Worm (Caenorhabditis elegans) whole organism, L1 larva: ENCODE measurements around the gene T04A8.18.
A peak's percentile ranks its signal among the peaks of the same experiment; 100 is the strongest.

Experiments used
- C16A3.4 ChIP-seq: fragments of 150-350 bp; optimal IDR thresholded peaks from 2 replicates; lab custom pipeline; 2014; ENCODE audit warnings: missing biosample characterization, missing genetic modification characterization
- aha-1 ChIP-seq: fragments of 150-350 bp; optimal IDR thresholded peaks from 2 replicates; lab custom pipeline; 2014; ENCODE audit warnings: missing biosample characterization, missing genetic modification characterization
- alr-1 ChIP-seq: fragments of 200-800 bp; sonication (Bioruptor generic); optimal IDR thresholded peaks from 2 replicates; lab custom pipeline; 2018; ENCODE audit warnings: borderline replicate concordance, mild to moderate bottlenecking, missing genetic modification characterization, missing compliant biosample characterization
- aly-2 ChIP-seq: fragments of 150-350 bp; optimal IDR thresholded peaks from 2 replicates; lab custom pipeline; 2014; ENCODE audit warnings: missing biosample characterization, missing genetic modification characterization
- ama-1 ChIP-seq: fragments of 150-350 bp; optimal IDR thresholded peaks from 2 replicates; lab custom pipeline; 2014
- ceh-63 ChIP-seq: fragments of 200-800 bp; sonication (Bioruptor generic); optimal IDR thresholded peaks from 2 replicates; lab custom pipeline; 2018; ENCODE audit warnings: mild to moderate bottlenecking, missing genetic modification characterization, missing compliant biosample characterization
- ceh-82 ChIP-seq, 3 experiments: fragments of 150-350 bp in 1 of 3; sonication (generic microtip) in 2 of 3; optimal IDR thresholded peaks; 2 replicates each; lab custom pipeline; 2014 to 2017; ENCODE audit warnings: missing biosample characterization in 3 of 3, missing genetic modification characterization in 3 of 3
- ceh-90 ChIP-seq: sonication (generic microtip); optimal IDR thresholded peaks from 2 replicates; lab custom pipeline; 2016; ENCODE audit warnings: missing genetic modification characterization, missing compliant biosample characterization
- ces-1 ChIP-seq: fragments of 150-350 bp; optimal IDR thresholded peaks from 2 replicates; lab custom pipeline; 2014; ENCODE audit warnings: missing biosample characterization, missing genetic modification reagents, missing genetic modification characterization
- dpl-1 ChIP-seq, 3 experiments: fragments of 150-350 bp in 2 of 3; sonication (generic microtip) in 1 of 3; optimal IDR thresholded peaks; 2 replicates each; lab custom pipeline; 2014 to 2017; ENCODE audit warnings: missing biosample characterization in 3 of 3, missing genetic modification characterization in 3 of 3, missing genetic modification reagents in 3 of 3
- efl-1 ChIP-seq, 4 experiments: fragments of 150-350 bp; optimal IDR thresholded peaks in 3 of 4; peaks in 1 of 4; 1 replicate in 1 of 4; 2 replicates in 3 of 4; lab custom pipeline; 2014; ENCODE audit warnings: missing biosample characterization in 2 of 4, missing genetic modification characterization in 2 of 4, missing genetic modification reagents in 2 of 4
- efl-3 ChIP-seq: fragments of 200-800 bp; sonication (Bioruptor generic); optimal IDR thresholded peaks from 2 replicates; lab custom pipeline; 2018; ENCODE audit warnings: mild to moderate bottlenecking, missing genetic modification characterization, missing compliant biosample characterization
- egl-13 ChIP-seq: sonication (generic microtip); optimal IDR thresholded peaks from 2 replicates; lab custom pipeline; 2016; ENCODE audit warnings: missing genotype, missing genetic modification reagents, missing genetic modification characterization, missing compliant biosample characterization
- elt-2 ChIP-seq: sonication (generic microtip); optimal IDR thresholded peaks from 2 replicates; lab custom pipeline; 2016; ENCODE audit warnings: missing genetic modification characterization, mild to moderate bottlenecking, inconsistent platforms, missing compliant biosample characterization, missing genetic modification reagents
- elt-3 ChIP-seq, 6 experiments: fragments of 150-350 bp in 1 of 6; sonication (generic microtip); optimal IDR thresholded peaks; 2 replicates each; lab custom pipeline; 2017 to 2018; ENCODE audit warnings: missing biosample characterization in 6 of 6, missing genetic modification characterization in 6 of 6, inconsistent platforms in 1 of 6
- ets-5 ChIP-seq: fragments of 200-800 bp; sonication (Bioruptor generic); IDR thresholded peaks from 2 replicates; pipeline ENCODE4 v1.3.6; 2022; ENCODE audit warnings: missing genetic modification characterization, missing compliant biosample characterization
- fkh-4 ChIP-seq: sonication (generic microtip); optimal IDR thresholded peaks from 2 replicates; lab custom pipeline; 2016; ENCODE audit warnings: missing compliant biosample characterization, missing genetic modification characterization, borderline replicate concordance
- fkh-8 ChIP-seq: sonication (generic microtip); optimal IDR thresholded peaks from 2 replicates; lab custom pipeline; 2016; ENCODE audit warnings: mild to moderate bottlenecking, missing genetic modification characterization, missing compliant biosample characterization
- fos-1 ChIP-seq: fragments of 150-350 bp; optimal IDR thresholded peaks from 2 replicates; lab custom pipeline; 2014; ENCODE audit warnings: missing biosample characterization, missing genetic modification characterization
- grh-1 ChIP-seq: fragments of 200-800 bp; sonication (Bioruptor generic); IDR thresholded peaks from 2 replicates; pipeline ENCODE4 v1.3.6; 2022; ENCODE audit warnings: missing genetic modification reagents, missing genetic modification characterization, missing compliant biosample characterization
- hlh-4 ChIP-seq: sonication (generic microtip); optimal IDR thresholded peaks from 2 replicates; lab custom pipeline; 2016; ENCODE audit warnings: mild to moderate bottlenecking, missing genetic modification characterization, missing compliant biosample characterization
- irx-1 ChIP-seq: sonication (generic microtip); optimal IDR thresholded peaks from 2 replicates; lab custom pipeline; 2016; ENCODE audit warnings: missing genetic modification characterization, missing compliant biosample characterization
- isw-1 ChIP-seq: fragments of 200-800 bp; sonication (Bioruptor generic); IDR thresholded peaks from 2 replicates; pipeline ENCODE4 v1.3.6; 2022; ENCODE audit warnings: missing genetic modification characterization, missing compliant biosample characterization
- lin-15B ChIP-seq: fragments of 150-350 bp; sonication (generic microtip); optimal IDR thresholded peaks from 3 replicates; lab custom pipeline; 2014; ENCODE audit warnings: missing biosample characterization, missing genetic modification characterization
- lin-35 ChIP-seq, 2 experiments: fragments of 150-350 bp; optimal IDR thresholded peaks; 2 replicates each; lab custom pipeline; 2014; ENCODE audit warnings: missing biosample characterization in 2 of 2, missing genetic modification characterization in 2 of 2, missing genetic modification reagents in 2 of 2
- lir-3 ChIP-seq: sonication (generic microtip); optimal IDR thresholded peaks from 2 replicates; lab custom pipeline; 2016; ENCODE audit warnings: mild to moderate bottlenecking, missing genetic modification characterization, moderate library complexity, missing compliant biosample characterization; ENCODE audit not compliant: poor library complexity
- mab-9 ChIP-seq: fragments of 200-800 bp; sonication (Bioruptor generic); IDR thresholded peaks from 2 replicates; pipeline ENCODE4 v1.3.6; 2022; ENCODE audit warnings: missing genetic modification reagents, missing genetic modification characterization, missing compliant biosample characterization
- mdl-1 ChIP-seq, 2 experiments: fragments of 150-350 bp; optimal IDR thresholded peaks; 2 replicates each; lab custom pipeline; 2014 to 2017; ENCODE audit warnings: missing biosample characterization in 2 of 2, missing genetic modification characterization in 2 of 2, inconsistent platforms in 1 of 2
- mep-1 ChIP-seq: fragments of 150-350 bp; optimal IDR thresholded peaks from 2 replicates; lab custom pipeline; 2014; ENCODE audit warnings: missing biosample characterization, missing genetic modification characterization
- nhr-12 ChIP-seq: sonication (generic microtip); optimal IDR thresholded peaks from 2 replicates; lab custom pipeline; 2017; ENCODE audit warnings: missing biosample characterization, missing genetic modification characterization
- nhr-19 ChIP-seq: fragments of 200-800 bp; sonication (Bioruptor generic); conservative IDR thresholded peaks from 2 replicates; pipeline ENCODE4 v1.3.6; 2022; ENCODE audit warnings: missing genetic modification characterization, missing compliant biosample characterization
- nhr-20 ChIP-seq: sonication (generic microtip); optimal IDR thresholded peaks from 2 replicates; lab custom pipeline; 2016; ENCODE audit warnings: mild to moderate bottlenecking, missing genetic modification characterization, missing compliant biosample characterization
- nhr-237 ChIP-seq: fragments of 150-350 bp; optimal IDR thresholded peaks from 2 replicates; lab custom pipeline; 2014; ENCODE audit warnings: missing biosample characterization, missing genetic modification characterization
- nhr-77 ChIP-seq: fragments of 150-350 bp; optimal IDR thresholded peaks from 2 replicates; lab custom pipeline; 2014; ENCODE audit warnings: missing biosample characterization, missing genetic modification characterization
- nhr-84 ChIP-seq: sonication (generic microtip); optimal IDR thresholded peaks from 2 replicates; lab custom pipeline; 2017; ENCODE audit warnings: missing biosample characterization, missing genetic modification characterization
- nhr-85 ChIP-seq: sonication (generic microtip); peaks from one replicate; lab custom pipeline; 2016; ENCODE audit warnings: missing genetic modification characterization, inconsistent platforms, missing compliant biosample characterization
- nhr-90 ChIP-seq: sonication (generic microtip); optimal IDR thresholded peaks from 2 replicates; lab custom pipeline; 2016; ENCODE audit warnings: mild to moderate bottlenecking, missing genetic modification characterization, missing compliant biosample characterization; ENCODE audit not compliant: poor library complexity
- pax-3 ChIP-seq: fragments of 200-800 bp; sonication (Bioruptor generic); optimal IDR thresholded peaks from 2 replicates; lab custom pipeline; 2018; ENCODE audit warnings: mild to moderate bottlenecking, missing genetic modification characterization, moderate library complexity, missing compliant biosample characterization
- rnt-1 ChIP-seq: sonication (generic microtip); optimal IDR thresholded peaks from 2 replicates; lab custom pipeline; 2016; ENCODE audit warnings: mild to moderate bottlenecking, missing genetic modification characterization, moderate library complexity, missing compliant biosample characterization
- skn-1 ChIP-seq: fragments of 150-350 bp; optimal IDR thresholded peaks from 2 replicates; lab custom pipeline; 2014; ENCODE audit warnings: missing biosample characterization, missing genetic modification characterization
- snu-23 ChIP-seq: sonication (generic microtip); optimal IDR thresholded peaks from 2 replicates; lab custom pipeline; 2016; ENCODE audit warnings: missing genetic modification characterization, missing compliant biosample characterization
- sox-4 ChIP-seq: sonication (generic microtip); optimal IDR thresholded peaks from 2 replicates; lab custom pipeline; 2016; ENCODE audit warnings: missing genetic modification characterization, missing compliant biosample characterization
- swsn-7 ChIP-seq: sonication (generic microtip); optimal IDR thresholded peaks from 2 replicates; lab custom pipeline; 2016; ENCODE audit warnings: missing genetic modification characterization, missing compliant biosample characterization
- tbx-2 ChIP-seq: sonication (generic microtip); optimal IDR thresholded peaks from 2 replicates; lab custom pipeline; 2016; ENCODE audit warnings: missing genetic modification characterization, missing compliant biosample characterization
- tlp-1 ChIP-seq: fragments of 150-350 bp; optimal IDR thresholded peaks from 2 replicates; lab custom pipeline; 2014; ENCODE audit warnings: missing biosample characterization, missing genetic modification characterization
- unc-130 ChIP-seq: fragments of 150-350 bp; optimal IDR thresholded peaks from 2 replicates; lab custom pipeline; 2017; ENCODE audit warnings: missing biosample characterization, missing genetic modification characterization, inconsistent platforms
- unc-98 ChIP-seq: fragments of 200-800 bp; sonication (Bioruptor generic); IDR thresholded peaks from 2 replicates; pipeline ENCODE4 v1.3.6; 2022; ENCODE audit warnings: missing genetic modification characterization, missing compliant biosample characterization
- xbp-1 ChIP-seq: sonication (generic microtip); optimal IDR thresholded peaks from 2 replicates; lab custom pipeline; 2016; ENCODE audit warnings: missing genetic modification characterization, missing compliant biosample characterization
- zip-4 ChIP-seq: fragments of 200-800 bp; sonication (Bioruptor generic); optimal IDR thresholded peaks from 2 replicates; lab custom pipeline; 2018; ENCODE audit warnings: mild to moderate bottlenecking, missing genetic modification characterization, moderate library complexity, missing compliant biosample characterization

The T04A8.18 gene

ce11 chrIII:4720620-4721227 is 11.7 kb downstream of the T04A8.18 start, which contains the start of gene emb-5 (continued):
- peak; percentile 30 to 85 (median 74) for TF ChIP-seq ceh-82 (tag; optimal IDR thresholded peaks at IDR 0.05; lab: Kevin White, UChicago)
- peak; percentile 58; the same call in 1 of the 2 replicates for TF ChIP-seq grh-1 (GFP tag; lab: Robert Waterston, UW)
- no peak for TF ChIP-seq unc-130 (tag; lab: Kevin White, UChicago)
- peak in 1 of 6 experiments; percentile 38 for TF ChIP-seq elt-3 (tag; optimal IDR thresholded peaks at IDR 0.05; lab: Kevin White, UChicago)
- peak; percentile 76 for TF ChIP-seq nhr-19 (GFP tag; lab: Robert Waterston, UW)
- TF ChIP-seq ama-1, result no peak
- TF ChIP-seq xbp-1 (tag; lab: Kevin White, UChicago), result peak; percentile 72
- TF ChIP-seq sox-4 (tag; lab: Kevin White, UChicago), result no peak
- TF ChIP-seq irx-1 (tag; lab: Kevin White, UChicago), result peak; percentile 44
- TF ChIP-seq ceh-63 (GFP tag; lab: Kevin White, UChicago), result no peak
- TF ChIP-seq mdl-1 (tag; optimal IDR thresholded peaks at IDR 0.05; lab: Kevin White, UChicago), result peak in 1 of 2 experiments; percentile 36
- no peak for TF ChIP-seq egl-13 (tag; lab: Kevin White, UChicago)
- TF ChIP-seq nhr-85 (tag; lab: Kevin White, UChicago), result peak; percentile 80
- TF ChIP-seq snu-23, result peak; percentile 77
- TF ChIP-seq ces-1 (GFP tag; lab: Kevin White, UChicago), result no peak
- TF ChIP-seq fkh-4 (tag; lab: Kevin White, UChicago), result no peak
- no peak for TF ChIP-seq nhr-84 (tag; lab: Kevin White, UChicago)
- no peak for TF ChIP-seq nhr-12 (tag; lab: Kevin White, UChicago)
- peak; percentile 0 for TF ChIP-seq lir-3 (tag; lab: Kevin White, UChicago)
- peak; percentile 54 for TF ChIP-seq nhr-90 (tag; lab: Kevin White, UChicago)
- TF ChIP-seq rnt-1 (tag; lab: Kevin White, UChicago), result peak; percentile 86
- TF ChIP-seq lin-35 (GFP tag; optimal IDR thresholded peaks at IDR 0.05; lab: Kevin White, UChicago), result peak; percentile 96 to 98
- TF ChIP-seq swsn-7 (tag; lab: Kevin White, UChicago), result peak; percentile 61
- TF ChIP-seq alr-1, result no peak
- peak; percentile 81 for TF ChIP-seq C16A3.4 (tag; lab: Kevin White, UChicago)
- TF ChIP-seq aha-1 (tag; lab: Kevin White, UChicago), result no peak
- TF ChIP-seq tlp-1 (tag; lab: Kevin White, UChicago), result no peak
- no peak for TF ChIP-seq nhr-237
- peak; percentile 28 for TF ChIP-seq nhr-77 (tag; lab: Kevin White, UChicago)
- no peak for TF ChIP-seq unc-98
- TF ChIP-seq aly-2 (tag; lab: Kevin White, UChicago), result peak; percentile 7
- peak; percentile 71 for TF ChIP-seq skn-1 (tag; lab: Kevin White, UChicago)
- peak; percentile 9 for TF ChIP-seq elt-2 (tag; lab: Kevin White, UChicago)
- no peak for TF ChIP-seq mep-1 (tag; lab: Kevin White, UChicago)
- TF ChIP-seq dpl-1 (GFP tag; optimal IDR thresholded peaks at IDR 0.05; lab: Kevin White, UChicago), result peak; percentile 95 to 97 (median 96)
- peak; percentile 75 for TF ChIP-seq isw-1 (GFP tag; lab: Robert Waterston, UW)
- TF ChIP-seq efl-3 (GFP tag; lab: Kevin White, UChicago), result no peak
- no peak for TF ChIP-seq tbx-2 (tag; lab: Kevin White, UChicago)
- peak; percentile 28 for TF ChIP-seq pax-3

- TF ChIP-seq zip-4 (GFP tag; lab: Kevin White, UChicago) (no peak), unc-98 (peak; percentile 46; the same call in 1 of the 2 replicates), fkh-4 (tag; lab: Kevin White, UChicago) (no peak), nhr-20 (tag; lab: Kevin White, UChicago) (peak; percentile 58), efl-1 (optimal IDR thresholded peaks at IDR 0.05; lab: Kevin White, UChicago) (peak; percentile 85 to 88), efl-1 (GFP tag; optimal IDR thresholded peaks at IDR 0.05 in 1 of 2; lab: Kevin White, UChicago) (peak; percentile 76 to 95), fos-1 (peak; percentile 62), aha-1 (tag; lab: Kevin White, UChicago) (no peak), mab-9 (GFP tag; lab: Robert Waterston, UW) (peak; percentile 27; the same call in 1 of the 2 replicates), hlh-4 (tag; lab: Kevin White, UChicago) (no peak), nhr-85 (tag; lab: Kevin White, UChicago) (peak; percentile 62), ets-5 (GFP tag; lab: Robert Waterston, UW) (no peak), ces-1 (GFP tag; lab: Kevin White, UChicago) (no peak), ceh-90 (tag; lab: Kevin White, UChicago) (no peak), nhr-77 (tag; lab: Kevin White, UChicago) (peak; percentile 69), ceh-63 (GFP tag; lab: Kevin White, UChicago) (no peak), fkh-8 (tag; lab: Kevin White, UChicago) (peak; percentile 83), nhr-237 (peak; percentile 46), lin-15B (tag; lab: Kevin White, UChicago) (peak; percentile 48), mdl-1 (tag; optimal IDR thresholded peaks at IDR 0.05; lab: Kevin White, UChicago) (peak in 1 of 2 experiments; percentile 2), ama-1 (no peak), aly-2 (tag; lab: Kevin White, UChicago) (no peak)
Measured at ce11 chrIII:4721750-4722149, 12.7 kb downstream of the T04A8.18 start, which contains the start of gene acy-1. Gene acy-1 (plus strand): TSS chrIII:4722095.
